Worm (Caenorhabditis elegans) whole organism, young adult: Measurements from ENCODE around the gene Y69E1A.5.
A peak's percentile ranks its signal among the peaks of the same experiment; 100 is the strongest.

Experiments used
- B0261.1 ChIP-seq: sonication (generic microtip); optimal IDR thresholded peaks from 2 replicates; lab custom pipeline; 2016; ENCODE audit warnings: mild to moderate bottlenecking, missing genetic modification characterization, moderate library complexity, missing compliant biosample characterization
- D2030.7 ChIP-seq: fragments of 200-800 bp; sonication (Bioruptor generic); IDR thresholded peaks from 2 replicates; pipeline ENCODE4 v1.3.6; 2022; ENCODE audit warnings: missing genetic modification reagents, missing genetic modification characterization, missing compliant biosample characterization
- F22D6.2 ChIP-seq: sonication (generic microtip); optimal IDR thresholded peaks from 2 replicates; lab custom pipeline; 2016; ENCODE audit warnings: mild to moderate bottlenecking, missing genetic modification characterization, missing compliant biosample characterization
- F23B12.7 ChIP-seq: sonication (generic microtip); optimal IDR thresholded peaks from 2 replicates; lab custom pipeline; 2017; ENCODE audit warnings: missing genetic modification characterization, mild to moderate bottlenecking, missing compliant biosample characterization, antibody characterized with exemption, moderate library complexity; ENCODE audit not compliant: insufficient read depth
- F33H1.4 ChIP-seq: fragments of 200-800 bp; sonication (Bioruptor generic); IDR thresholded peaks from 2 replicates; pipeline ENCODE4 v1.3.6; 2022; ENCODE audit warnings: missing genetic modification reagents, missing genetic modification characterization, missing compliant biosample characterization
- K12H6.12 ChIP-seq: fragments of 200-800 bp; sonication (Bioruptor generic); optimal IDR thresholded peaks from 2 replicates; lab custom pipeline; 2018; ENCODE audit warnings: mild to moderate bottlenecking, missing genetic modification characterization, missing compliant biosample characterization
- T07F8.4 ChIP-seq: sonication (generic microtip); optimal IDR thresholded peaks from 2 replicates; lab custom pipeline; 2016; ENCODE audit warnings: mild to moderate bottlenecking, missing genetic modification characterization, moderate library complexity, missing compliant biosample characterization
- Y56A3A.18 ChIP-seq: fragments of 200-800 bp; sonication (Bioruptor generic); IDR thresholded peaks from 2 replicates; pipeline ENCODE4 v1.3.6; 2022; ENCODE audit warnings: missing genetic modification reagents, missing genetic modification characterization, missing compliant biosample characterization
- Y67H2A.10 ChIP-seq: fragments of 200-800 bp; sonication (Bioruptor generic); conservative IDR thresholded peaks from 2 replicates; pipeline ENCODE4 v1.3.6; 2022; ENCODE audit warnings: missing genetic modification reagents, missing genetic modification characterization, missing compliant biosample characterization
- Y79H2A.3 ChIP-seq: fragments of 200-800 bp; sonication (Bioruptor generic); conservative IDR thresholded peaks from 2 replicates; pipeline ENCODE4 v1.3.6; 2022; ENCODE audit warnings: missing genetic modification reagents, missing genetic modification characterization, missing compliant biosample characterization
- ama-1 ChIP-seq, 3 experiments: fragments of 150-350 bp in 1 of 3; sonication (generic microtip) in 2 of 3; optimal IDR thresholded peaks; 2 replicates each; lab custom pipeline; 2014 to 2018; ENCODE audit warnings: missing biosample characterization in 2 of 3, missing genetic modification characterization in 2 of 3, missing genetic modification reagents in 2 of 3
- aptf-2 ChIP-seq: fragments of 200-800 bp; sonication (Bioruptor generic); conservative IDR thresholded peaks from 2 replicates; pipeline ENCODE4 v1.3.6; 2022; ENCODE audit warnings: missing genetic modification reagents, missing genetic modification characterization, missing compliant biosample characterization
- atf-7 ChIP-seq: sonication (generic microtip); optimal IDR thresholded peaks from 2 replicates; lab custom pipeline; 2017; ENCODE audit warnings: mild to moderate bottlenecking, missing genetic modification characterization, missing compliant biosample characterization
- attf-3 ChIP-seq: fragments of 200-800 bp; sonication (Bioruptor generic); conservative IDR thresholded peaks from 2 replicates; pipeline ENCODE4 v1.3.6; 2022; ENCODE audit warnings: missing genetic modification reagents, missing genetic modification characterization, missing compliant biosample characterization
- attf-5 ChIP-seq: fragments of 200-800 bp; sonication (Bioruptor generic); optimal IDR thresholded peaks from 2 replicates; lab custom pipeline; 2018; ENCODE audit warnings: mild to moderate bottlenecking, missing genetic modification characterization, missing compliant biosample characterization
- bed-2 ChIP-seq: fragments of 200-800 bp; sonication (Bioruptor generic); IDR thresholded peaks from 2 replicates; pipeline ENCODE4 v1.3.6; 2022; ENCODE audit warnings: missing genetic modification reagents, missing genetic modification characterization, missing compliant biosample characterization
- cebp-1 ChIP-seq, 2 experiments: fragments of 200-800 bp in 1 of 2; sonication (Bioruptor generic) in 1 of 2; sonication (generic microtip) in 1 of 2; IDR thresholded peaks in 1 of 2; optimal IDR thresholded peaks in 1 of 2; 2 replicates each; pipeline versions ENCODE4 v1.3.6 to Lab custom; 2017 to 2022; ENCODE audit warnings: missing compliant biosample characterization in 2 of 2, missing genetic modification characterization in 2 of 2, mild to moderate bottlenecking in 1 of 2, missing genetic modification reagents in 1 of 2, moderate library complexity in 1 of 2
- ceh-27 ChIP-seq: fragments of 200-800 bp; sonication (Bioruptor generic); optimal IDR thresholded peaks from 2 replicates; lab custom pipeline; 2018; ENCODE audit warnings: mild to moderate bottlenecking, missing genetic modification characterization, moderate library complexity, missing compliant biosample characterization
- ceh-79 ChIP-seq: sonication (generic microtip); optimal IDR thresholded peaks from 2 replicates; lab custom pipeline; 2017; ENCODE audit warnings: mild to moderate bottlenecking, missing genetic modification characterization, missing compliant biosample characterization
- ceh-91 ChIP-seq: fragments of 200-800 bp; sonication (Bioruptor generic); IDR thresholded peaks from 2 replicates; pipeline ENCODE4 v1.3.6; 2022; ENCODE audit warnings: missing genetic modification reagents, missing genetic modification characterization, missing compliant biosample characterization
- hmg-1.2 ChIP-seq: fragments of 200-800 bp; sonication (Bioruptor generic); IDR thresholded peaks from 2 replicates; pipeline ENCODE4 v1.3.6; 2022; ENCODE audit warnings: missing genetic modification reagents, missing genetic modification characterization, missing compliant biosample characterization
- hmg-20 ChIP-seq: fragments of 200-800 bp; sonication (Bioruptor generic); IDR thresholded peaks from 2 replicates; pipeline ENCODE4 v1.3.6; 2022; ENCODE audit warnings: missing genetic modification reagents, missing genetic modification characterization, missing compliant biosample characterization
- lin-35 ChIP-seq, 3 experiments: fragments of 150-350 bp in 2 of 3; sonication (generic microtip) in 1 of 3; optimal IDR thresholded peaks; 2 replicates each; lab custom pipeline; 2014 to 2018; ENCODE audit warnings: missing biosample characterization in 3 of 3, missing genetic modification characterization in 3 of 3, missing genetic modification reagents in 3 of 3
- lsl-1 ChIP-seq: fragments of 200-800 bp; sonication (Bioruptor generic); optimal IDR thresholded peaks from 2 replicates; lab custom pipeline; 2018; ENCODE audit warnings: mild to moderate bottlenecking, missing genetic modification characterization, moderate library complexity, missing compliant biosample characterization
- madf-10 ChIP-seq: sonication (generic microtip); optimal IDR thresholded peaks from 2 replicates; lab custom pipeline; 2016; ENCODE audit warnings: mild to moderate bottlenecking, missing genetic modification characterization, missing compliant biosample characterization
- madf-6 ChIP-seq: fragments of 200-800 bp; sonication (Bioruptor generic); IDR thresholded peaks from 2 replicates; pipeline ENCODE4 v1.3.6; 2022; ENCODE audit warnings: missing genetic modification reagents, missing genetic modification characterization, missing compliant biosample characterization
- madf-8 ChIP-seq: fragments of 200-800 bp; sonication (Bioruptor generic); conservative IDR thresholded peaks from 2 replicates; pipeline ENCODE4 v1.3.6; 2022; ENCODE audit warnings: missing genetic modification reagents, missing genetic modification characterization, missing compliant biosample characterization
- mel-28 ChIP-seq: sonication (generic microtip); optimal IDR thresholded peaks from 2 replicates; lab custom pipeline; 2016; ENCODE audit warnings: borderline replicate concordance, mild to moderate bottlenecking, missing genetic modification characterization, missing compliant biosample characterization
- mxl-1 ChIP-seq: sonication (generic microtip); optimal IDR thresholded peaks from 2 replicates; lab custom pipeline; 2016; ENCODE audit warnings: missing genetic modification characterization, missing compliant biosample characterization
- nfyb-1 ChIP-seq: fragments of 200-800 bp; sonication (Bioruptor generic); IDR thresholded peaks from 2 replicates; pipeline ENCODE4 v1.3.6; 2022; ENCODE audit warnings: missing genetic modification reagents, missing genetic modification characterization, missing compliant biosample characterization
- nhr-120 ChIP-seq: fragments of 200-800 bp; sonication (Bioruptor generic); IDR thresholded peaks from 2 replicates; pipeline ENCODE4 v1.3.6; 2022; ENCODE audit warnings: missing genetic modification characterization, missing compliant biosample characterization
- rcor-1 ChIP-seq: fragments of 200-800 bp; sonication (Bioruptor generic); IDR thresholded peaks from 2 replicates; pipeline ENCODE4 v1.3.6; 2022; ENCODE audit warnings: missing genetic modification reagents, missing genetic modification characterization, missing compliant biosample characterization
- repo-1 ChIP-seq: sonication (generic microtip); optimal IDR thresholded peaks from 2 replicates; lab custom pipeline; 2017; ENCODE audit warnings: mild to moderate bottlenecking, missing genetic modification characterization, missing compliant biosample characterization
- sdz-38 ChIP-seq: sonication (generic microtip); optimal IDR thresholded peaks from 2 replicates; lab custom pipeline; 2016; ENCODE audit warnings: missing genotype, missing genetic modification characterization, missing compliant biosample characterization
- snpc-3.4 ChIP-seq: sonication (generic microtip); optimal IDR thresholded peaks from 2 replicates; lab custom pipeline; 2017; ENCODE audit warnings: missing genetic modification characterization, mild to moderate bottlenecking, missing compliant biosample characterization, antibody characterized with exemption, moderate library complexity, missing genotype, missing genetic modification reagents
- snpc-4 ChIP-seq, 5 experiments: fragments of 150-350 bp in 1 of 5; sonication (generic microtip) in 4 of 5; optimal IDR thresholded peaks; 2 replicates each; lab custom pipeline; 2014 to 2018; ENCODE audit warnings: missing genetic modification characterization in 5 of 5, missing biosample characterization in 3 of 5, antibody characterized with exemption in 2 of 5, mild to moderate bottlenecking in 2 of 5, missing compliant biosample characterization in 2 of 5, missing genotype in 2 of 5, moderate library complexity in 2 of 5, missing genetic modification reagents in 1 of 5
- somi-1 ChIP-seq: fragments of 200-800 bp; sonication (Bioruptor generic); optimal IDR thresholded peaks from 2 replicates; lab custom pipeline; 2018; ENCODE audit warnings: mild to moderate bottlenecking, missing genetic modification characterization, missing compliant biosample characterization
- tlf-1 ChIP-seq: fragments of 200-800 bp; sonication (Bioruptor generic); optimal IDR thresholded peaks from 2 replicates; lab custom pipeline; 2018; ENCODE audit warnings: mild to moderate bottlenecking, missing genetic modification characterization, missing compliant biosample characterization
- unc-62 ChIP-seq: fragments of 150-350 bp; optimal IDR thresholded peaks from 2 replicates; lab custom pipeline; 2014; ENCODE audit warnings: missing biosample characterization, missing genetic modification reagents, missing genetic modification characterization
- xnd-1 ChIP-seq: sonication (generic microtip); optimal IDR thresholded peaks from 2 replicates; lab custom pipeline; 2016; ENCODE audit warnings: missing genotype, missing genetic modification reagents, missing genetic modification characterization, missing compliant biosample characterization
- zim-3 ChIP-seq: sonication (generic microtip); optimal IDR thresholded peaks from 2 replicates; lab custom pipeline; 2017; ENCODE audit warnings: mild to moderate bottlenecking, missing genetic modification characterization, moderate library complexity, missing compliant biosample characterization
- ztf-22 ChIP-seq: fragments of 200-800 bp; sonication (Bioruptor generic); optimal IDR thresholded peaks from 2 replicates; lab custom pipeline; 2018; ENCODE audit warnings: mild to moderate bottlenecking, missing genetic modification characterization, moderate library complexity, missing compliant biosample characterization

Gene Y69E1A.5

DNA sequence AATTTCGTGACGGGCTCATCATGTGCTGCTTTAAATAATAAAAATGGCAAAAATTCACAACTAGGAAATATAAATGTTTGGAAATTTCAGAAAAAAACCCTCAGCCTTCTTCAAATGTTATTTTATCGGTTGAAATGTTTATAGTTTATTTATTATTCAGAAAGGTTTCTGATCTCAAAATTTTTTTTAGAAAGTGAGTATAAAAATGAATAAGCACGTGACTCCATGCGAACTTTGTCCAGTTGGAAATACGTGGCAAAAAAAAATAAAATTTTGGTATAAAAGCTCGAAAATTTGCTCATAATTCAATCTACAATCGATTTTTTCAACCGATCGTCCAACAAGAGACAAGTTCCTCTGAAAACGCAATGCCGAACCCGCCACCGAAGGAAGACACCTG is 7.9 kb downstream of the Y69E1A.5 start, which contains the start of gene nsph-3.1:
Gene nsph-3.1, plus strand, starts transcription at position 301 of the 400 bp plus-strand sequence.
- TF ChIP-seq attf-3 (GFP tag; lab: Robert Waterston, UW) (no peak), somi-1 (GFP tag; lab: Kevin White, UChicago) (no peak), mel-28 (no peak), attf-5 (GFP tag; lab: Kevin White, UChicago) (no peak), K12H6.12 (tag; lab: Kevin White, UChicago) (no peak), sdz-38 (tag; lab: Kevin White, UChicago) (no peak), Y67H2A.10 (GFP tag; lab: Robert Waterston, UW) (no peak), T07F8.4 (tag; lab: Kevin White, UChicago) (no peak), ztf-22 (no peak), Y56A3A.18 (GFP tag; lab: Robert Waterston, UW) (no peak)

- TF ChIP-seq lsl-1 (GFP tag; lab: Kevin White, UChicago) (no peak), Y79H2A.3 (no peak), mxl-1 (tag; lab: Kevin White, UChicago) (no peak), ceh-79 (tag; lab: Kevin White, UChicago) (no peak), atf-7 (no peak), hmg-20 (GFP tag; lab: Robert Waterston, UW) (no peak), ceh-91 (GFP tag; lab: Robert Waterston, UW) (no peak)
- TF ChIP-seq, all 124 proteins: peak for 0
Measured at ce11 chrIV:10948797-10949196, 8.7 kb downstream of the Y69E1A.5 start, which contains the start of gene Y69E1A.1. TSS of gene Y69E1A.1 (minus strand) at chrIV:10948897.

- TF ChIP-seq nhr-120 (GFP tag; lab: Robert Waterston, UW): no peak
- TF ChIP-seq unc-62: peak; percentile 48
- peak; percentile 10 for TF ChIP-seq snpc-3.4
- TF ChIP-seq rcor-1 (GFP tag; lab: Robert Waterston, UW): peak; percentile 30; the same call in 1 of the 2 replicates
- TF ChIP-seq D2030.7 (GFP tag; lab: Robert Waterston, UW): 0 out of 2 replicates have a peak, but pooled peaks have one; percentile 19
- no peak for TF ChIP-seq ama-1 (optimal IDR thresholded peaks at IDR 0.05; lab: Kevin White, UChicago)
- no peak for TF ChIP-seq ama-1 (GFP tag; optimal IDR thresholded peaks at IDR 0.05; lab: Kevin White, UChicago)
- no peak for TF ChIP-seq snpc-4 (GFP tag; optimal IDR thresholded peaks at IDR 0.05; lab: Kevin White, UChicago)
- TF ChIP-seq snpc-4 (tag; optimal IDR thresholded peaks at IDR 0.05; lab: Kevin White, UChicago): peak in 2 of 4 experiments; percentile 2 to 15
- peak; percentile 49 for TF ChIP-seq K12H6.12 (tag; lab: Kevin White, UChicago)
- peak; percentile 14 for TF ChIP-seq madf-10 (tag; lab: Kevin White, UChicago)
- TF ChIP-seq hmg-1.2: peak; percentile 50; the same call in 1 of the 2 replicates
- peak; percentile 81 for TF ChIP-seq xnd-1
- TF ChIP-seq madf-8 (GFP tag; lab: Robert Waterston, UW): peak; percentile 61
- TF ChIP-seq lin-35 (GFP tag; optimal IDR thresholded peaks at IDR 0.05; lab: Kevin White, UChicago): peak in 1 of 3 experiments; percentile 64
- peak; percentile 31 for TF ChIP-seq ceh-27 (GFP tag; lab: Kevin White, UChicago)
- peak; percentile 48; the same call in 1 of the 2 replicates for TF ChIP-seq cebp-1 (GFP tag; IDR thresholded peaks at IDR 0.05; lab: Robert Waterston, UW)
- TF ChIP-seq cebp-1 (tag; optimal IDR thresholded peaks at IDR 0.05; lab: Kevin White, UChicago): peak; percentile 90
- TF ChIP-seq lsl-1 (GFP tag; lab: Kevin White, UChicago): peak; percentile 86
- TF ChIP-seq nfyb-1 (GFP tag; lab: Robert Waterston, UW): 0 out of 2 replicates have a peak, but pooled peaks have one; percentile 41
- no peak for TF ChIP-seq zim-3
- TF ChIP-seq F22D6.2 (tag; lab: Kevin White, UChicago): no peak
- no peak for TF ChIP-seq aptf-2 (GFP tag; lab: Robert Waterston, UW)
- no peak for TF ChIP-seq B0261.1 (tag; lab: Kevin White, UChicago)
- TF ChIP-seq F33H1.4 (GFP tag; lab: Robert Waterston, UW): peak; percentile 87
- TF ChIP-seq attf-5 (GFP tag; lab: Kevin White, UChicago): peak; percentile 54
- peak; percentile 21 for TF ChIP-seq F23B12.7 (tag; lab: Kevin White, UChicago)
- no peak for TF ChIP-seq repo-1 (tag; lab: Kevin White, UChicago)
- TF ChIP-seq tlf-1: no peak
- TF ChIP-seq madf-6: peak; percentile 86
- no peak for TF ChIP-seq bed-2 (GFP tag; lab: Robert Waterston, UW)
Measured at ce11 chrIV:10936906-10937540, 20.4 kb downstream of the Y69E1A.5 start, which contains the start of gene fic-1. TSS of gene fic-1 (plus strand) at chrIV:10937454.
